Worm (Caenorhabditis elegans): ENCODE measurements around the gene gst-34.

gst-34 gene

ce11 chrII:15226805-15227204, 43.8 kb upstream of the gst-34 start:
- TF ChIP-seq nhr-77 (tag; optimal IDR thresholded peaks at IDR 0.05) (peak; percentile 3), nhr-47 (tag; optimal IDR thresholded peaks at IDR 0.05) (no peak)

ce11 chrII:15226186-15226585, 43.1 kb upstream of the gst-34 start:
- no peak for TF ChIP-seq nhr-12 (tag; optimal IDR thresholded peaks at IDR 0.05)
- TF ChIP-seq unc-30 (tag; optimal IDR thresholded peaks at IDR 0.05): no peak

- TF ChIP-seq ceh-82 (tag; optimal IDR thresholded peaks at IDR 0.05) (no peak), fkh-8 (tag; optimal IDR thresholded peaks at IDR 0.05) (no peak), zag-1 (tag; optimal IDR thresholded peaks at IDR 0.05) (no peak), lir-3 (tag; optimal IDR thresholded peaks at IDR 0.05; ENCODE audit: poor library complexity) (no peak), mep-1 (tag; optimal IDR thresholded peaks at IDR 0.05) (no peak), ztf-4 (tag; optimal IDR thresholded peaks at IDR 0.05) (no peak), blmp-1 (tag; optimal IDR thresholded peaks at IDR 0.05) (no peak), egl-13 (tag; optimal IDR thresholded peaks at IDR 0.05) (no peak), elt-2 (tag; optimal IDR thresholded peaks at IDR 0.05) (no peak), fkh-10 (GFP tag; optimal IDR thresholded peaks at IDR 0.05) (no peak), lsy-2 (tag; optimal IDR thresholded peaks at IDR 0.05) (no peak), xbp-1 (tag; optimal IDR thresholded peaks at IDR 0.05) (no peak), isw-1 (GFP tag; IDR thresholded peaks at IDR 0.05) (no peak), efl-3 (GFP tag; optimal IDR thresholded peaks at IDR 0.05) (no peak), lin-13 (GFP tag; optimal IDR thresholded peaks at IDR 0.05) (no peak), sox-4 (tag; optimal IDR thresholded peaks at IDR 0.05) (no peak), ama-1 (optimal IDR thresholded peaks at IDR 0.05) (no peak), tbx-2 (tag; optimal IDR thresholded peaks at IDR 0.05) (no peak)
Measured at ce11 chrII:15220116-15220515, 37.1 kb upstream of the gst-34 start.

- TF ChIP-seq ceh-88 (GFP tag; IDR thresholded peaks at IDR 0.05) (no peak), efl-1 (optimal IDR thresholded peaks at IDR 0.05) (no peak), efl-1 (GFP tag; optimal IDR thresholded peaks at IDR 0.05 in 1 of 2) (peak in 1 of 2 experiments; percentile 90)
Measured at ce11 chrII:15219033-15219432, 36.0 kb upstream of the gst-34 start.

ce11 chrII:15218609-15219008, 35.6 kb upstream of the gst-34 start:
- TF ChIP-seq hlh-4 (tag; optimal IDR thresholded peaks at IDR 0.05) (no peak), ets-5 (GFP tag; IDR thresholded peaks at IDR 0.05) (0 out of 2 replicates have a peak, but pooled peaks have one; percentile 61)

- TF ChIP-seq nhr-28 (tag; optimal IDR thresholded peaks at IDR 0.05) (no peak), lin-39 (tag; optimal IDR thresholded peaks at IDR 0.05) (no peak), ztf-11 (tag; optimal IDR thresholded peaks at IDR 0.05) (no peak), grh-1 (GFP tag; IDR thresholded peaks at IDR 0.05) (no peak), blmp-1 (tag; optimal IDR thresholded peaks at IDR 0.05) (peak; percentile 94), fkh-10 (GFP tag; optimal IDR thresholded peaks at IDR 0.05) (no peak), efl-3 (GFP tag; optimal IDR thresholded peaks at IDR 0.05) (no peak), nhr-71 (tag; optimal IDR thresholded peaks at IDR 0.05) (no peak), sptf-1 (tag; optimal IDR thresholded peaks at IDR 0.05) (no peak)
Measured at ce11 chrII:15217949-15218348, 34.9 kb upstream of the gst-34 start.

- TF ChIP-seq dpl-1 (GFP tag; optimal IDR thresholded peaks at IDR 0.05): no peak
- no peak for TF ChIP-seq nhr-76 (tag; optimal IDR thresholded peaks at IDR 0.05)
- no peak for TF ChIP-seq snu-23 (GFP tag; optimal IDR thresholded peaks at IDR 0.05)
- no peak for TF ChIP-seq F16B12.6 (tag; optimal IDR thresholded peaks at IDR 0.05)
- no peak for TF ChIP-seq nhr-237 (tag; optimal IDR thresholded peaks at IDR 0.05)
- no peak for TF ChIP-seq ztf-11 (tag; optimal IDR thresholded peaks at IDR 0.05)
- TF ChIP-seq aly-2 (tag; optimal IDR thresholded peaks at IDR 0.05): no peak
- no peak for TF ChIP-seq pax-3 (tag; optimal IDR thresholded peaks at IDR 0.05)
- TF ChIP-seq sup-37 (GFP tag; optimal IDR thresholded peaks at IDR 0.05): no peak
- TF ChIP-seq C16A3.4 (tag; optimal IDR thresholded peaks at IDR 0.05): no peak
- no peak for TF ChIP-seq ama-1 (optimal IDR thresholded peaks at IDR 0.05)
- no peak for TF ChIP-seq ceh-82 (tag; optimal IDR thresholded peaks at IDR 0.05)
- peak; percentile 52 for TF ChIP-seq lin-14 (GFP tag; optimal IDR thresholded peaks at IDR 0.05)
- TF ChIP-seq nhr-47 (tag; optimal IDR thresholded peaks at IDR 0.05): no peak
- TF ChIP-seq nhr-19 (GFP tag; conservative IDR thresholded peaks at IDR 0.05): no peak
- TF ChIP-seq irx-1 (tag; optimal IDR thresholded peaks at IDR 0.05): no peak
- no peak for TF ChIP-seq nhr-28 (tag; optimal IDR thresholded peaks at IDR 0.05)
Measured at ce11 chrII:15213732-15214131, 30.7 kb upstream of the gst-34 start.

Measured in whole organism, L1 larva.